Fruit fly (Drosophila melanogaster) whole organism, embryonic: ENCODE results near the gene CG4133.

Experiments used
- CG10462 ChIP-seq: fragments of 200-800 bp; sonication (Bioruptor generic); optimal IDR thresholded peaks from 2 replicates; lab custom pipeline; 2016; ENCODE audit warnings: missing biosample characterization, missing genetic modification characterization
- CG1792 ChIP-seq: fragments of 200-800 bp; sonication (Bioruptor generic); optimal IDR thresholded peaks from 2 replicates; lab custom pipeline; 2016; ENCODE audit warnings: missing biosample characterization, missing genetic modification characterization
- CG2199 ChIP-seq: fragments of 200-800 bp; sonication (Bioruptor generic); IDR thresholded peaks from 3 replicates; pipeline ENCODE4 v1.3.6; 2022; ENCODE audit warnings: missing biosample characterization, missing genetic modification characterization
- CG2202 ChIP-seq: fragments of 200-800 bp; sonication (Bioruptor generic); optimal IDR thresholded peaks from 2 replicates; lab custom pipeline; 2018; ENCODE audit warnings: missing biosample characterization, mild to moderate bottlenecking, missing genetic modification characterization
- CG2678 ChIP-seq: fragments of 200-800 bp; sonication (Bioruptor generic); optimal IDR thresholded peaks from 3 replicates; lab custom pipeline; 2019; ENCODE audit warnings: missing biosample characterization, mild to moderate bottlenecking, missing genetic modification characterization, moderate library complexity
- CG31441 ChIP-seq: fragments of 200-800 bp; sonication (Bioruptor generic); IDR thresholded peaks from 2 replicates; pipeline ENCODE4 v1.3.6; 2022; ENCODE audit warnings: missing biosample characterization, missing genetic modification characterization
- CG4707 ChIP-seq: fragments of 200-800 bp; sonication (Bioruptor generic); optimal IDR thresholded peaks from 2 replicates; lab custom pipeline; 2018; ENCODE audit warnings: missing biosample characterization, mild to moderate bottlenecking, missing genetic modification characterization, moderate library complexity
- E2f1 ChIP-seq: fragments of 200-800 bp; sonication (Bioruptor generic); IDR thresholded peaks from 2 replicates; pipeline ENCODE4 v1.3.6; 2022; ENCODE audit warnings: missing biosample characterization, missing genetic modification characterization
- Hey ChIP-seq: fragments of 200-800 bp; sonication (Bioruptor generic); optimal IDR thresholded peaks from 3 replicates; lab custom pipeline; 2018; ENCODE audit warnings: missing biosample characterization, mild to moderate bottlenecking, missing genetic modification characterization
- ind ChIP-seq: fragments of 200-800 bp; sonication (Bioruptor generic); optimal IDR thresholded peaks from 3 replicates; lab custom pipeline; 2016; ENCODE audit warnings: missing biosample characterization, missing genetic modification characterization
- sens-2 ChIP-seq: fragments of 200-800 bp; sonication (Bioruptor generic); IDR thresholded peaks from 2 replicates; pipeline ENCODE4 v1.3.6; 2022; ENCODE audit warnings: missing biosample characterization, missing genetic modification characterization
- tup ChIP-seq: fragments of 200-800 bp; sonication (Bioruptor generic); optimal IDR thresholded peaks from 2 replicates; lab custom pipeline; 2016; ENCODE audit warnings: missing biosample characterization, mild to moderate bottlenecking, missing genetic modification characterization, moderate library complexity
- wdn ChIP-seq: fragments of 200-800 bp; sonication (Bioruptor generic); IDR thresholded peaks from 2 replicates; pipeline ENCODE4 v1.3.6; 2022; ENCODE audit warnings: missing biosample characterization, missing genetic modification characterization

dm6 chr2L:452872-453271, 2.5 kb upstream of the CG4133 start, which contains the start of the genes crq and shv:
- no peak for TF ChIP-seq wdn
- TF ChIP-seq E2f1 (GFP tag; lab: Robert Waterston, UW), result no peak
- TF ChIP-seq ind, result no peak
- no peak for TF ChIP-seq Hey
- no peak for TF ChIP-seq CG2202 (tag; lab: Kevin White, UChicago)
- no peak for TF ChIP-seq sens-2
- no peak for TF ChIP-seq CG4707 (GFP tag; lab: Kevin White, UChicago)
- TF ChIP-seq CG1792 (GFP tag; lab: Kevin White, UChicago), result no peak
- no peak for TF ChIP-seq CG31441 (GFP tag; lab: Robert Waterston, UW)
- no peak for TF ChIP-seq CG2199 (GFP tag; lab: Robert Waterston, UW)
- no peak for TF ChIP-seq tup
- no peak for TF ChIP-seq CG10462 (GFP tag; lab: Kevin White, UChicago)
- TF ChIP-seq CG2678, result no peak
